Worm (Caenorhabditis elegans) whole organism, midembryonic: ENCODE results near the gene F58A6.9.

Experiments used
- T22C8.4 ChIP-seq: fragments of 200-800 bp; sonication (Bioruptor generic); IDR thresholded peaks from 2 replicates; pipeline ENCODE4 v1.3.6; 2022; ENCODE audit warnings: missing genetic modification characterization, missing compliant biosample characterization
- cog-1 ChIP-seq: sonication (generic microtip); optimal IDR thresholded peaks from 2 replicates; lab custom pipeline; 2016; ENCODE audit warnings: missing genetic modification characterization, missing compliant biosample characterization
- flt-1 ChIP-seq: fragments of 200-800 bp; sonication (Bioruptor generic); IDR thresholded peaks from 2 replicates; pipeline ENCODE4 v1.3.6; 2022; ENCODE audit warnings: missing genetic modification characterization, missing compliant biosample characterization
- ref-1 ChIP-seq: fragments of 200-800 bp; sonication (Bioruptor generic); conservative IDR thresholded peaks from 2 replicates; pipeline ENCODE4 v1.3.6; 2022; ENCODE audit warnings: missing genetic modification reagents, missing genetic modification characterization, missing compliant biosample characterization
- tab-1 ChIP-seq: fragments of 200-800 bp; sonication (Bioruptor generic); IDR thresholded peaks from 2 replicates; pipeline ENCODE4 v1.3.6; 2022; ENCODE audit warnings: missing genetic modification characterization, missing compliant biosample characterization
- ztf-29 ChIP-seq: fragments of 200-800 bp; sonication (Bioruptor generic); IDR thresholded peaks from 2 replicates; pipeline ENCODE4 v1.3.6; 2022; ENCODE audit warnings: missing genetic modification reagents, missing genetic modification characterization, missing compliant biosample characterization

DNA sequence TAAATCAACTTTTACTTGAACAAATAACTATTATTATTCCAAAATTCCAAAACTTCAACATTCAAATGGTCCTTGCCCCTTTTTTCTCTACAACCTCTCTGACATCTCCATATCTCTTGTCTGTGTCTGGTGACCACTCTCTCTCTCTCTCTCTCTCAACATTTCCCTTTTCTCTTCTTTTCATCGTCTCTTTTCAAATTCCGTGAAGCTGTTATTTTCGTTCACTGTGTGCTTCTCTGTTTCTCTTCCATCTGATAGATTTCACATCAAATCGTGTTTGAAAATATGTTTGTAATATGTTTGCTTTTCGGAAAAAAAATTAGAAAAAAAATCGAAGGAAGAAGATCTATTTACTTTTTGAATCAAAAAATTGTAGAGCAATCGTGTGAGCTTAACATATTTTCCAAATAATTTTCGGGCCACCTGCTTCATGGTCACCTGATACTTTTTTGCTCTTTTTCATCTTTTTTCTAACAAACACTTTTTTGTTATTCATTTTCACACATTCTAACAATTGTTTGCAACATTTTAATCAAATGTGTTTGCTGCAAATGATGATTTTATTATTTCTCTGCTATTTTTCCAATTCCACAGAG is 42.4 kb upstream of the F58A6.9 start:
- no peak for TF ChIP-seq ztf-29 (GFP tag; lab: Robert Waterston, UW)
- TF ChIP-seq flt-1 (GFP tag; lab: Robert Waterston, UW), result no peak
- TF ChIP-seq T22C8.4 (GFP tag; lab: Robert Waterston, UW), result no peak
- TF ChIP-seq tab-1, result no peak
- no peak for TF ChIP-seq cog-1
- TF ChIP-seq ref-1 (GFP tag; lab: Robert Waterston, UW), result no peak
